Fruit fly (Drosophila melanogaster) whole organism, wandering third instar larva: ENCODE results near the gene Rpn1.

Experiments
- Dif ChIP-seq: fragments of 200-275, 200-300 bp; sonication (Bioruptor generic); optimal IDR thresholded peaks from 2 replicates; lab custom pipeline; 2018; ENCODE audit warnings: missing biosample characterization, missing genetic modification characterization; ENCODE audit not compliant: partially characterized antibody
- Hnf4 ChIP-seq: fragments of 200-800 bp; sonication (Bioruptor generic); optimal IDR thresholded peaks from 2 replicates; lab custom pipeline; 2016; ENCODE audit warnings: missing biosample characterization, mild to moderate bottlenecking, missing genetic modification characterization
- Hr78 ChIP-seq: fragments of >200 bp; optimal IDR thresholded peaks from 2 replicates; lab custom pipeline; 2017; ENCODE audit warnings: missing biosample characterization, missing genetic modification characterization
- N ChIP-seq: fragments of >200 bp; optimal IDR thresholded peaks from 2 replicates; lab custom pipeline; 2018; ENCODE audit warnings: missing biosample characterization, missing external identifiers, missing genetic modification characterization
- br ChIP-seq: fragments of 200-800 bp; sonication (Bioruptor generic); optimal IDR thresholded peaks from 2 replicates; lab custom pipeline; 2016; ENCODE audit warnings: missing biosample characterization, missing genetic modification characterization
- brk ChIP-seq: fragments of 200-800 bp; sonication (Bioruptor generic); optimal IDR thresholded peaks from 2 replicates; lab custom pipeline; 2016; ENCODE audit warnings: missing biosample characterization, mild to moderate bottlenecking, missing genetic modification characterization
- dl ChIP-seq, 2 experiments: fragments of 175-275, 200-275 bp in 1 of 2; fragments of 200-275 bp in 1 of 2; sonication (Bioruptor generic); optimal IDR thresholded peaks; lab custom pipeline; 2018; ENCODE audit warnings: mild to moderate bottlenecking in 2 of 2, missing biosample characterization in 2 of 2, missing genetic modification characterization in 2 of 2, moderate library complexity in 2 of 2; ENCODE audit not compliant: partially characterized antibody in 2 of 2, insufficient read depth in 1 of 2
- ey ChIP-seq: fragments of 200-800 bp; sonication (Bioruptor generic); optimal IDR thresholded peaks from 2 replicates; lab custom pipeline; 2016; ENCODE audit warnings: missing biosample characterization, missing genetic modification characterization
- foxo ChIP-seq, 2 experiments: fragments of 200-800 bp; sonication (Bioruptor generic); optimal IDR thresholded peaks; 2 replicates in 1 of 2; 3 replicates in 1 of 2; lab custom pipeline; 2016 to 2017; ENCODE audit warnings: missing biosample characterization in 2 of 2, missing genetic modification characterization in 2 of 2
- fru ChIP-seq: fragments of 200-800 bp; sonication (Bioruptor generic); optimal IDR thresholded peaks from 3 replicates; lab custom pipeline; 2016; ENCODE audit warnings: missing biosample characterization, mild to moderate bottlenecking, missing genetic modification characterization
- h ChIP-seq: fragments of 200-800 bp; sonication (Bioruptor generic); optimal IDR thresholded peaks from 3 replicates; lab custom pipeline; 2016; ENCODE audit warnings: missing biosample characterization, mild to moderate bottlenecking, missing genetic modification characterization
- pan ChIP-seq: fragments of >200 bp; optimal IDR thresholded peaks from 2 replicates; lab custom pipeline; 2017
- psq ChIP-seq: fragments of 200-800 bp; sonication (Bioruptor generic); optimal IDR thresholded peaks from 3 replicates; lab custom pipeline; 2017; ENCODE audit warnings: missing biosample characterization, mild to moderate bottlenecking, missing genetic modification characterization, moderate library complexity
- rgr ChIP-seq: fragments of 200-800 bp; sonication (Bioruptor generic); optimal IDR thresholded peaks from 3 replicates; lab custom pipeline; 2016; ENCODE audit warnings: missing biosample characterization, mild to moderate bottlenecking, missing genetic modification characterization

- TF ChIP-seq brk (no peak), Hnf4 (GFP tag; lab: Kevin White, UChicago) (no peak), ey (GFP tag; lab: Kevin White, UChicago) (no peak), br (GFP tag; lab: Kevin White, UChicago) (no peak), Dif (peak; percentile 8), fru (GFP tag; lab: Kevin White, UChicago) (no peak), foxo (GFP tag; optimal IDR thresholded peaks at IDR 0.05; lab: Kevin White, UChicago) (no peak), h (no peak), rgr (GFP tag; lab: Kevin White, UChicago) (no peak), pan (no peak), dl (GFP tag; optimal IDR thresholded peaks at IDR 0.05; lab: Kevin White, UChicago; ENCODE audit: insufficient read depth in 1 of 2, partially characterized antibody in 2 of 2) (peak; percentile 20 to 22), N (GFP tag; lab: Kevin White, UChicago) (no peak), psq (peak; percentile 49), Hr78 (no peak)
These were observed 11.4 kb upstream of the Rpn1 start for dm6 chr3L:19903400-19903846.
